Fruit fly (Drosophila melanogaster) whole organism, pupa: ENCODE results near the gene plum.

Experiments used
- CG10348 ChIP-seq: fragments of 200-800 bp; sonication (Bioruptor generic); IDR thresholded peaks from 2 replicates; pipeline ENCODE4 v1.3.6; 2022; ENCODE audit warnings: missing biosample characterization, missing genetic modification characterization
- CG15710 ChIP-seq: fragments of 200-800 bp; sonication (Bioruptor generic); optimal IDR thresholded peaks from 2 replicates; lab custom pipeline; 2018; ENCODE audit warnings: missing biosample characterization, mild to moderate bottlenecking, missing genetic modification characterization, moderate library complexity
- CG34367 ChIP-seq: fragments of 200-800 bp; sonication (Bioruptor generic); optimal IDR thresholded peaks from 2 replicates; lab custom pipeline; 2018; ENCODE audit warnings: missing biosample characterization, mild to moderate bottlenecking, missing genetic modification characterization
- CG8159 ChIP-seq: fragments of 200-800 bp; sonication (Bioruptor generic); optimal IDR thresholded peaks from 3 replicates; lab custom pipeline; 2018; ENCODE audit warnings: missing biosample characterization, mild to moderate bottlenecking, missing genetic modification characterization, moderate library complexity
- CG8301 ChIP-seq: fragments of 200-800 bp; sonication (Bioruptor generic); optimal IDR thresholded peaks from 2 replicates; lab custom pipeline; 2018; ENCODE audit warnings: missing biosample characterization, mild to moderate bottlenecking, missing genetic modification characterization
- CG9948 ChIP-seq: fragments of 200-800 bp; sonication (Bioruptor generic); optimal IDR thresholded peaks from 2 replicates; lab custom pipeline; 2018; ENCODE audit warnings: missing biosample characterization, mild to moderate bottlenecking, missing genetic modification characterization, moderate library complexity
- Ets98B ChIP-seq: fragments of 200-800 bp; sonication (Bioruptor generic); IDR thresholded peaks from 2 replicates; pipeline ENCODE4 v1.3.6; 2022; ENCODE audit warnings: missing biosample characterization, missing genetic modification characterization
- Snoo ChIP-seq: fragments of 200-800 bp; sonication (Bioruptor generic); optimal IDR thresholded peaks from 3 replicates; lab custom pipeline; 2017; ENCODE audit warnings: missing biosample characterization, mild to moderate bottlenecking, missing genetic modification characterization, inconsistent platforms
- fd96Ca ChIP-seq: fragments of 200-800 bp; sonication (Bioruptor generic); IDR thresholded peaks from 3 replicates; pipeline ENCODE4 v1.3.6; 2022; ENCODE audit warnings: missing biosample characterization, missing genetic modification characterization

- TF ChIP-seq CG8159 (tag; lab: Kevin White, UChicago) (no peak), fd96Ca (no peak), CG10348 (GFP tag; lab: Robert Waterston, UW) (no peak), CG8301 (no peak), CG34367 (tag; lab: Kevin White, UChicago) (no peak), CG15710 (tag; lab: Kevin White, UChicago) (no peak), Ets98B (no peak), CG9948 (tag; lab: Kevin White, UChicago) (no peak), Snoo (no peak)
These were observed 109.3 kb downstream of the plum start, which contains the start of gene CG34291 for dm6 chr3R:26425681-26426080.
